Worm (Caenorhabditis elegans) whole organism, L4/young adult: Measurements from ENCODE around the gene T15H9.4.

Source experiments
- W03F9.2 ChIP-seq: fragments of 150-350 bp; optimal IDR thresholded peaks from 2 replicates; lab custom pipeline; 2014; ENCODE audit warnings: missing biosample characterization, missing genetic modification characterization
- him-1 ChIP-seq: sonication (generic microtip); optimal IDR thresholded peaks from 2 replicates; lab custom pipeline; 2016; ENCODE audit warnings: missing genotype, missing genetic modification reagents, missing genetic modification characterization, missing compliant biosample characterization

DNA sequence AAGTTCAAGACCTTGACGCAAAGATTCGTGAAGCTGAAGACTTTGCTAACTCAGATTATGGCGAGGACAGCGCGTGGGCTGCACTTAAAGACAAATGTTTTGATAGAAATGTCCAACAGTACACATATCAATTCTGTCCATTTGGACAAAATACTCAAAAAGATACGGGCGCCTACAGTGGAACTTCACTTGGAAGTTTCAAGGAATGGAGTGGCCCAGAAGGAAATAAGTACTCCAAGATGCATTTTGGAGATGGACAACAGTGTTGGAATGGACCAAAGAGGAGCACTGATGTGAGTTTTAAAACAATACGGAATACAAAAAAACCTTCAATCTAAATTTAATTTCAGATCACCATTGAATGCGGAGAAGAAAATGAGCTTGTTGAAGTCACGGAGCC is 14.3 kb downstream of the T15H9.4 start:
- TF ChIP-seq W03F9.2 (tag; lab: Kevin White, UChicago) = no peak
- no peak for TF ChIP-seq him-1 (tag; lab: Kevin White, UChicago)
